Worm (Caenorhabditis elegans): ENCODE results near the gene F20E11.7.
"Not testable (repeated sequence)": the region's sequence is repeated elsewhere in the genome, so short reads cannot be mapped to it uniquely, and the experiment has no call there.

The F20E11.7 gene

DNA sequence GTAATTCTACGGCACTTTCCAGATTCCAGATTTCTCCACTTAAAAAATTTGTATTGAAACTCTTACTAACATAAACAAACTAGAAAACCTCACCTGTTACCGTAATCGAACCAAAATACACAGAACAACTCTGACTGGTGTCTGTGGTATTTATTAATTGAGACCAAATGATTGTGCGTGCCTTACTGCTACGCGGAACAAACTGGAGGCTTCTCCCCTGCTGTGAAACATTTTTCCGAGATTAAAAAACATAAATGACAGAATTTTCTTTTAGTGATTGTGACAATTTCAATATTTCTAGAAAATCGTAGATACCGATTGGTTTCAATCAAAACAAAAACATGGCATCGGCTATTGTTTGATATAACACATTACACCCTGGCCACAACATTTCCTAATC, 14.5 kb upstream of the F20E11.7 start:
- no peak for TF ChIP-seq ceh-13 (GFP tag; optimal IDR thresholded peaks at IDR 0.05)
- TF ChIP-seq aly-1 (tag; optimal IDR thresholded peaks at IDR 0.05) = no peak
- no peak for TF ChIP-seq tbx-11 (GFP tag; IDR thresholded peaks at IDR 0.05)
- TF ChIP-seq ceh-36 (tag; optimal IDR thresholded peaks at IDR 0.05) = no peak
- TF ChIP-seq pes-1 (GFP tag; IDR thresholded peaks at IDR 0.05) = no peak
- no peak for TF ChIP-seq hnd-1 (tag; optimal IDR thresholded peaks at IDR 0.05)
- TF ChIP-seq B0310.2 (tag; optimal IDR thresholded peaks at IDR 0.05) = no peak

DNA sequence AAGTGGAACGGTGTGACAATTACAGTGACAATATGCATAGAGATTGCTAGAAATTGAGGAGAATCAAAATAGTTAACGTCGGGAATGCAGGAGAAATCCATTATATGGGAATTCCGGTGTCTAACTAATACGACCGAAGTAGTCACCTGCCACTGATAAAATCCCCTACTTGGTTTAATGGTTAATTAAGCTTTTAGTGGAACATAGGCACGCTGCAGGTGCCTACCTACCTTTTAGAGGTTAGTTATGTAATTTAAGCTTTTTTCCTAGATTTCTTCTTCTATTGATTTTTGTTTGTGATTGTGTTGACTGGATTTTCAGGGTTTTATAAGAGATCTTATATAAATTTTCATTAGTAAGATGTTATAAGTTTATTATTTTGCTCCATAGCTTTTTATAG, 8.2 kb upstream of the F20E11.7 start, which contains the start of gene srh-203:
Gene srh-203, minus strand, starts transcription at position 101 of the 400 bp plus-strand sequence.
- TF ChIP-seq tra-4 (tag; optimal IDR thresholded peaks at IDR 0.05); ama-1 (optimal IDR thresholded peaks at IDR 0.05); tbx-11 (GFP tag; IDR thresholded peaks at IDR 0.05): not testable (repeated sequence)

DNA sequence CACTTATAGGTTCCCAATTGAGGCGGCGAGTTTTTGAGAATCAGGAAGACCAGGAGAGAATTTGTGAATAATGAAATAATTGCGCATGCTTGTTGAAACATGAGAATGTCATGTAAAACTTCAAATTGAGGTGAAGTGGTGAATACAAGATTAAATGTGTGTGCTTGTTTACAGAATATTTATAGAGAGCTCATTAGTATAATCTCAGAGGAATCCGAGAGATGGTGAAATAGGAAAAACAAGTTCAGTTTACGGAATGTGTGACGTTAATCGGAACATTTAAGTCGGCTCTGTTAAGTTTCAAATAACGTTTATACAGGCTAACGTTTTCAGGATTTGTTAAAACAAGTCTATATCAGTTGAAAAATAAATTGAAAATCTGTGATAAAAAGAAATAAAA, 6.3 kb upstream of the F20E11.7 start, which contains the start of gene str-200:
Gene str-200, minus strand, starts transcription at position 101 of the 400 bp plus-strand sequence.
- TF ChIP-seq hmbx-1 (tag; optimal IDR thresholded peaks at IDR 0.05) (no peak), ama-1 (optimal IDR thresholded peaks at IDR 0.05) (no peak), ceh-13 (GFP tag; optimal IDR thresholded peaks at IDR 0.05) (no peak), B0310.2 (tag; optimal IDR thresholded peaks at IDR 0.05) (no peak), aly-1 (tag; optimal IDR thresholded peaks at IDR 0.05) (no peak), hmg-4 (GFP tag; optimal IDR thresholded peaks at IDR 0.05) (no peak), hnd-1 (tag; optimal IDR thresholded peaks at IDR 0.05) (no peak), sea-1 (GFP tag; conservative IDR thresholded peaks at IDR 0.05) (no peak), F13C5.2 (tag; optimal IDR thresholded peaks at IDR 0.05) (no peak), ets-7 (tag; optimal IDR thresholded peaks at IDR 0.05) (no peak), ceh-36 (tag; optimal IDR thresholded peaks at IDR 0.05) (no peak), scrt-1 (GFP tag; IDR thresholded peaks at IDR 0.05) (no peak), pes-1 (GFP tag; IDR thresholded peaks at IDR 0.05) (no peak), tbx-11 (GFP tag; IDR thresholded peaks at IDR 0.05) (no peak), tbx-37 (GFP tag; conservative IDR thresholded peaks at IDR 0.05) (no peak)

DNA sequence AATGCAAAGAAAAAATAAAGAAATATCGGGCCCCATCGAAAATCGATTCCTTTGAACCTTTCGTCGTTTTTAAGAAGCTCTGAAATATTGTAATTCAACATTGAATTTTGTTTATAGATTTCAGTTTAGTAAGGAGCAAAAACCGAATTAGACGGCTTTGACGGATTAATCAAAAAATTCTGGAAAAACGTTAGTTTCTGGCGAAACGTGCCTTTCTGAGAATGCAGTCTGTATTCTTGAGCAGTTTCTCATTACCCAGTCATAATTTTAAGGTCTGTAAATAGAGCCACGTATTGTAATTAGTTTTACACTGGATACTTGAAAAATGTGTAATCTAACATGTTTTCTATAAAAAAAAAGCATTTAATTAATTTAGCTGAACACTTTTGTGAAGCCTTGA, 4.3 kb upstream of the F20E11.7 start, which contains the start of gene srz-48:
Gene srz-48, minus strand, starts transcription at position 101 of the 400 bp plus-strand sequence.
- TF ChIP-seq sea-1 (GFP tag; conservative IDR thresholded peaks at IDR 0.05) (no peak), B0310.2 (tag; optimal IDR thresholded peaks at IDR 0.05) (no peak), hnd-1 (tag; optimal IDR thresholded peaks at IDR 0.05) (no peak), ets-7 (tag; optimal IDR thresholded peaks at IDR 0.05) (no peak), tbx-37 (GFP tag; conservative IDR thresholded peaks at IDR 0.05) (no peak)

ce11 chrV:17466751-17467150, 2.4 kb downstream of the F20E11.7 start, which contains the start of gene srw-72:
srw-72 (plus strand) TSS chrV:17467051.
- TF ChIP-seq hnd-1 (tag; optimal IDR thresholded peaks at IDR 0.05) (no peak), aly-1 (tag; optimal IDR thresholded peaks at IDR 0.05) (no peak)

DNA sequence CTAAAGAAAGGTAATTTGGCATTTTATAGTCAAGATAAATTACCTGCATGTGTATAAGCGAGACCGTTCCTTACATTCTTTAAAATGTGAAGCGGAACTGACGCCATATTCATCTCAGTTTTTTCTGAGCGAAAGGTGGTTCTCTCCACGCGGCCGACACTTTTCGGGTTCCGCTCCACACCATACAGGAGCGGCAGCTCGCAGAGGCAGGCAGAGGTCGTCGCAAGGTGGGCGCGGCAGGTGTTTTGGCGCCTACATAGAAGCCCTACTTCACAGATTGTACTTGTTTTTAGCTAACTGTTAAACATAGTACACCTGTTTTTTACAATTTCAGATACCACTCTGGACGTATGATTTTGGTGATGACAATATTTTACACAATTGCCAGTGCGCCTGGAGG, 3.5 kb downstream of the F20E11.7 start:
- TF ChIP-seq B0310.2 (tag; optimal IDR thresholded peaks at IDR 0.05) (no peak), hmbx-1 (tag; optimal IDR thresholded peaks at IDR 0.05) (no peak), hmg-4 (GFP tag; optimal IDR thresholded peaks at IDR 0.05) (no peak), F13C5.2 (tag; optimal IDR thresholded peaks at IDR 0.05) (no peak), tbx-11 (GFP tag; IDR thresholded peaks at IDR 0.05) (no peak), sea-1 (GFP tag; conservative IDR thresholded peaks at IDR 0.05) (no peak), flt-1 (GFP tag; IDR thresholded peaks at IDR 0.05) (no peak), pes-1 (GFP tag; IDR thresholded peaks at IDR 0.05) (no peak), aly-1 (tag; optimal IDR thresholded peaks at IDR 0.05) (no peak), scrt-1 (GFP tag; IDR thresholded peaks at IDR 0.05) (no peak), ceh-13 (GFP tag; optimal IDR thresholded peaks at IDR 0.05) (no peak), tra-4 (tag; optimal IDR thresholded peaks at IDR 0.05) (no peak), hnd-1 (tag; optimal IDR thresholded peaks at IDR 0.05) (no peak), ama-1 (optimal IDR thresholded peaks at IDR 0.05) (no peak), ets-7 (tag; optimal IDR thresholded peaks at IDR 0.05) (no peak), tbx-37 (GFP tag; conservative IDR thresholded peaks at IDR 0.05) (no peak), ceh-36 (tag; optimal IDR thresholded peaks at IDR 0.05) (no peak)

- TF ChIP-seq ets-7 (tag; optimal IDR thresholded peaks at IDR 0.05) (no peak), hnd-1 (tag; optimal IDR thresholded peaks at IDR 0.05) (no peak), flt-1 (GFP tag; IDR thresholded peaks at IDR 0.05) (no peak), B0310.2 (tag; optimal IDR thresholded peaks at IDR 0.05) (no peak), hmg-4 (GFP tag; optimal IDR thresholded peaks at IDR 0.05) (no peak), scrt-1 (GFP tag; IDR thresholded peaks at IDR 0.05) (no peak), ceh-36 (tag; optimal IDR thresholded peaks at IDR 0.05) (no peak), F13C5.2 (tag; optimal IDR thresholded peaks at IDR 0.05) (no peak)
Observed at ce11 chrV:17469180-17469579, 4.8 kb downstream of the F20E11.7 start, which contains the start of gene F20E11.17. F20E11.17 (minus strand) TSS chrV:17469280.

- TF ChIP-seq tbx-11 (GFP tag; IDR thresholded peaks at IDR 0.05) (no peak), F13C5.2 (tag; optimal IDR thresholded peaks at IDR 0.05) (no peak), aly-1 (tag; optimal IDR thresholded peaks at IDR 0.05) (no peak), flt-1 (GFP tag; IDR thresholded peaks at IDR 0.05) (no peak), ets-7 (tag; optimal IDR thresholded peaks at IDR 0.05) (no peak), hmbx-1 (tag; optimal IDR thresholded peaks at IDR 0.05) (no peak), hmg-4 (GFP tag; optimal IDR thresholded peaks at IDR 0.05) (no peak), scrt-1 (GFP tag; IDR thresholded peaks at IDR 0.05) (no peak), ceh-13 (GFP tag; optimal IDR thresholded peaks at IDR 0.05) (no peak), tbx-37 (GFP tag; conservative IDR thresholded peaks at IDR 0.05) (no peak), B0310.2 (tag; optimal IDR thresholded peaks at IDR 0.05) (no peak), tra-4 (tag; optimal IDR thresholded peaks at IDR 0.05) (no peak), ama-1 (optimal IDR thresholded peaks at IDR 0.05) (no peak), sea-1 (GFP tag; conservative IDR thresholded peaks at IDR 0.05) (no peak), pes-1 (GFP tag; IDR thresholded peaks at IDR 0.05) (no peak)
Observed at ce11 chrV:17471564-17471963, 7.2 kb downstream of the F20E11.7 start, which contains the start of gene srh-235. srh-235 (minus strand) TSS chrV:17471664.
